Worm (Caenorhabditis elegans): ENCODE data around the gene frpr-15.

The frpr-15 gene

ce11 chrV:12676299-12676698, 3.6 kb upstream of the frpr-15 start:
- TF ChIP-seq tra-4 (tag; optimal IDR thresholded peaks at IDR 0.05) (no peak), tbx-37 (GFP tag; conservative IDR thresholded peaks at IDR 0.05) (no peak), scrt-1 (GFP tag; IDR thresholded peaks at IDR 0.05) (no peak), hmbx-1 (tag; optimal IDR thresholded peaks at IDR 0.05) (no peak), B0310.2 (tag; optimal IDR thresholded peaks at IDR 0.05) (no peak), ceh-13 (GFP tag; optimal IDR thresholded peaks at IDR 0.05) (no peak), sea-1 (GFP tag; conservative IDR thresholded peaks at IDR 0.05) (no peak), ceh-36 (tag; optimal IDR thresholded peaks at IDR 0.05) (no peak)

ce11 chrV:12679292-12679691, 615 bp upstream of the frpr-15 start:
- TF ChIP-seq flt-1 (GFP tag; IDR thresholded peaks at IDR 0.05) (no peak), hmg-4 (GFP tag; optimal IDR thresholded peaks at IDR 0.05) (no peak), tbx-37 (GFP tag; conservative IDR thresholded peaks at IDR 0.05) (no peak), hnd-1 (tag; optimal IDR thresholded peaks at IDR 0.05) (no peak), pes-1 (GFP tag; IDR thresholded peaks at IDR 0.05) (no peak), ets-7 (tag; optimal IDR thresholded peaks at IDR 0.05) (no peak), hmbx-1 (tag; optimal IDR thresholded peaks at IDR 0.05) (no peak), ceh-13 (GFP tag; optimal IDR thresholded peaks at IDR 0.05) (no peak)

- TF ChIP-seq B0310.2 (tag; optimal IDR thresholded peaks at IDR 0.05) (no peak), hnd-1 (tag; optimal IDR thresholded peaks at IDR 0.05) (no peak), ceh-36 (tag; optimal IDR thresholded peaks at IDR 0.05) (no peak), tra-4 (tag; optimal IDR thresholded peaks at IDR 0.05) (no peak), hmbx-1 (tag; optimal IDR thresholded peaks at IDR 0.05) (no peak), tbx-37 (GFP tag; conservative IDR thresholded peaks at IDR 0.05) (no peak), pes-1 (GFP tag; IDR thresholded peaks at IDR 0.05) (no peak), F13C5.2 (tag; optimal IDR thresholded peaks at IDR 0.05) (no peak)
Measured at ce11 chrV:12683205-12683604, 3.3 kb downstream of the frpr-15 start.

- TF ChIP-seq ceh-36 (tag; optimal IDR thresholded peaks at IDR 0.05) (no peak), B0310.2 (tag; optimal IDR thresholded peaks at IDR 0.05) (no peak), hmg-4 (GFP tag; optimal IDR thresholded peaks at IDR 0.05) (no peak), hnd-1 (tag; optimal IDR thresholded peaks at IDR 0.05) (no peak), ceh-13 (GFP tag; optimal IDR thresholded peaks at IDR 0.05) (no peak)
Measured at ce11 chrV:12695155-12695554, 15.2 kb downstream of the frpr-15 start, which contains the start of gene parn-1. parn-1 (minus strand) TSS chrV:12695255.

ce11 chrV:12695968-12696367, 16.1 kb downstream of the frpr-15 start, which contains the start of gene K10C8.4:
K10C8.4 (plus strand) TSS chrV:12696268.
- TF ChIP-seq tbx-37 (GFP tag; conservative IDR thresholded peaks at IDR 0.05) (no peak), hmbx-1 (tag; optimal IDR thresholded peaks at IDR 0.05) (no peak), F13C5.2 (tag; optimal IDR thresholded peaks at IDR 0.05) (no peak)

ce11 chrV:12696790-12697189, 16.9 kb downstream of the frpr-15 start:
- TF ChIP-seq sea-1 (GFP tag; conservative IDR thresholded peaks at IDR 0.05) (no peak), B0310.2 (tag; optimal IDR thresholded peaks at IDR 0.05) (no peak), ets-7 (tag; optimal IDR thresholded peaks at IDR 0.05) (no peak), F13C5.2 (tag; optimal IDR thresholded peaks at IDR 0.05) (no peak), hmg-4 (GFP tag; optimal IDR thresholded peaks at IDR 0.05) (no peak), ceh-13 (GFP tag; optimal IDR thresholded peaks at IDR 0.05) (no peak), flt-1 (GFP tag; IDR thresholded peaks at IDR 0.05) (no peak), hnd-1 (tag; optimal IDR thresholded peaks at IDR 0.05) (no peak), pes-1 (GFP tag; IDR thresholded peaks at IDR 0.05) (no peak), ceh-36 (tag; optimal IDR thresholded peaks at IDR 0.05) (no peak), tra-4 (tag; optimal IDR thresholded peaks at IDR 0.05) (no peak)

ce11 chrV:12697364-12697901, 17.5 kb downstream of the frpr-15 start, which contains the start of gene istr-1:
istr-1 (plus strand) TSS chrV:12697858.
- TF ChIP-seq pes-1 (GFP tag; IDR thresholded peaks at IDR 0.05) (no peak), aly-1 (tag; optimal IDR thresholded peaks at IDR 0.05) (no peak), tbx-37 (GFP tag; conservative IDR thresholded peaks at IDR 0.05) (no peak), hmbx-1 (tag; optimal IDR thresholded peaks at IDR 0.05) (no peak), sea-1 (GFP tag; conservative IDR thresholded peaks at IDR 0.05) (no peak), tra-4 (tag; optimal IDR thresholded peaks at IDR 0.05) (no peak), tbx-11 (GFP tag; IDR thresholded peaks at IDR 0.05) (no peak), ama-1 (optimal IDR thresholded peaks at IDR 0.05) (no peak), ets-7 (tag; optimal IDR thresholded peaks at IDR 0.05) (no peak), hnd-1 (tag; optimal IDR thresholded peaks at IDR 0.05) (no peak), F13C5.2 (tag; optimal IDR thresholded peaks at IDR 0.05) (no peak), ceh-36 (tag; optimal IDR thresholded peaks at IDR 0.05) (no peak), hmg-4 (GFP tag; optimal IDR thresholded peaks at IDR 0.05) (no peak), B0310.2 (tag; optimal IDR thresholded peaks at IDR 0.05) (no peak), flt-1 (GFP tag; IDR thresholded peaks at IDR 0.05) (no peak)

- TF ChIP-seq hnd-1 (tag; optimal IDR thresholded peaks at IDR 0.05) (no peak), B0310.2 (tag; optimal IDR thresholded peaks at IDR 0.05) (no peak), F13C5.2 (tag; optimal IDR thresholded peaks at IDR 0.05) (no peak), pes-1 (GFP tag; IDR thresholded peaks at IDR 0.05) (no peak), ceh-13 (GFP tag; optimal IDR thresholded peaks at IDR 0.05) (no peak), ama-1 (optimal IDR thresholded peaks at IDR 0.05) (no peak), hmg-4 (GFP tag; optimal IDR thresholded peaks at IDR 0.05) (no peak), aly-1 (tag; optimal IDR thresholded peaks at IDR 0.05) (no peak), tra-4 (tag; optimal IDR thresholded peaks at IDR 0.05) (no peak), ceh-36 (tag; optimal IDR thresholded peaks at IDR 0.05) (no peak), tbx-11 (GFP tag; IDR thresholded peaks at IDR 0.05) (no peak), flt-1 (GFP tag; IDR thresholded peaks at IDR 0.05) (no peak), sea-1 (GFP tag; conservative IDR thresholded peaks at IDR 0.05) (no peak), scrt-1 (GFP tag; IDR thresholded peaks at IDR 0.05) (no peak)
Measured at ce11 chrV:12701613-12702012, 21.7 kb downstream of the frpr-15 start.
